Fruit fly (Drosophila melanogaster) Kc167 (cell line): ENCODE results near the gene CG13643.

Experiments
- Sin3A ChIP-seq: fragments of >200 bp; optimal IDR thresholded peaks from 2 replicates; lab custom pipeline; 2018; ENCODE audit warnings: missing external identifiers
- insv ChIP-seq: fragments of >200 bp; optimal IDR thresholded peaks from 3 replicates; lab custom pipeline; 2018; ENCODE audit warnings: missing external identifiers
- ttk ChIP-seq: sonication (Bioruptor generic); optimal IDR thresholded peaks from 2 replicates; lab custom pipeline; 2017; ENCODE audit warnings: missing external identifiers

DNA sequence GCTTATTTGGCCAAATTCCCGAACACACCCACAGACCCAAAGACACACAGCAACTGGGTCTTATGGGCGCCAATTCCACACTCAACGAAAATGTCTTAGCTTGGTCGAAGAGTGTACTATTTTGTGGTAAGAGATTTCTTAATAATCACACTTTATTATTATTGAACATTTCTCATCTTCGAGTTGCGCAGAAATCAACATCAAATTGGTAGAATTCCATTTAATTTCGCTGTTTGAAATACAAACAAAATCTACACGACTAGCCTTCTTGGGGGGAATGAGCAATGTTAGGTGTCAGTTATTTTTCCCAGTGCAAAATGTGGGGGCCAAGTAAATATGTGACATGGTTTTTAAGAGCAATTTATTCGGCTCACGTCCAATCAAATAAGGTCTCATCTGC lies 14.9 kb downstream of the CG13643 start:
- TF ChIP-seq ttk (no peak), Sin3A (lab: Kevin White, UChicago) (no peak), insv (no peak)
